Worm (Caenorhabditis elegans) whole organism, L1 larva: ENCODE measurements around the gene F35A5.2.

Experiments used
- ama-1 ChIP-seq: fragments of 150-350 bp; optimal IDR thresholded peaks from 2 replicates; lab custom pipeline; 2014
- ceh-90 ChIP-seq: sonication (generic microtip); optimal IDR thresholded peaks from 2 replicates; lab custom pipeline; 2016; ENCODE audit warnings: missing genetic modification characterization, missing compliant biosample characterization
- egl-27 ChIP-seq, 2 experiments: fragments of 150-350 bp in 1 of 2; sonication (generic microtip); optimal IDR thresholded peaks; 3 replicates each; lab custom pipeline; 2017 to 2018; ENCODE audit warnings: missing biosample characterization in 2 of 2, missing genetic modification characterization in 2 of 2, missing genetic modification reagents in 2 of 2
- elt-2 ChIP-seq: sonication (generic microtip); optimal IDR thresholded peaks from 2 replicates; lab custom pipeline; 2016; ENCODE audit warnings: missing genetic modification characterization, mild to moderate bottlenecking, inconsistent platforms, missing compliant biosample characterization, missing genetic modification reagents
- fkh-10 ChIP-seq: sonication (generic microtip); optimal IDR thresholded peaks from 2 replicates; lab custom pipeline; 2017; ENCODE audit warnings: missing biosample characterization, missing genetic modification reagents, missing genetic modification characterization
- lin-13 ChIP-seq: fragments of 150-350 bp; optimal IDR thresholded peaks from 2 replicates; lab custom pipeline; 2014; ENCODE audit warnings: missing biosample characterization, missing genetic modification reagents, missing genetic modification characterization
- lin-39 ChIP-seq: fragments of 150-350 bp; optimal IDR thresholded peaks from 2 replicates; lab custom pipeline; 2014; ENCODE audit warnings: missing biosample characterization, missing genetic modification reagents, missing genetic modification characterization
- nhr-11 ChIP-seq: fragments of 150-350 bp; optimal IDR thresholded peaks from 2 replicates; lab custom pipeline; 2014; ENCODE audit warnings: missing biosample characterization, missing genetic modification characterization
- nhr-76 ChIP-seq: sonication (generic microtip); optimal IDR thresholded peaks from 2 replicates; lab custom pipeline; 2017; ENCODE audit warnings: missing biosample characterization, missing genetic modification characterization
- nhr-84 ChIP-seq: sonication (generic microtip); optimal IDR thresholded peaks from 2 replicates; lab custom pipeline; 2017; ENCODE audit warnings: missing biosample characterization, missing genetic modification characterization
- nhr-90 ChIP-seq: sonication (generic microtip); optimal IDR thresholded peaks from 2 replicates; lab custom pipeline; 2016; ENCODE audit warnings: mild to moderate bottlenecking, missing genetic modification characterization, missing compliant biosample characterization; ENCODE audit not compliant: poor library complexity
- sox-4 ChIP-seq: sonication (generic microtip); optimal IDR thresholded peaks from 2 replicates; lab custom pipeline; 2016; ENCODE audit warnings: missing genetic modification characterization, missing compliant biosample characterization
- tbx-2 ChIP-seq: sonication (generic microtip); optimal IDR thresholded peaks from 2 replicates; lab custom pipeline; 2016; ENCODE audit warnings: missing genetic modification characterization, missing compliant biosample characterization
- ztf-11 ChIP-seq, 2 experiments: sonication (generic microtip); optimal IDR thresholded peaks; 2 replicates each; lab custom pipeline; 2016 to 2017; ENCODE audit warnings: missing genetic modification characterization in 2 of 2, missing biosample characterization in 1 of 2, missing compliant biosample characterization in 1 of 2

DNA sequence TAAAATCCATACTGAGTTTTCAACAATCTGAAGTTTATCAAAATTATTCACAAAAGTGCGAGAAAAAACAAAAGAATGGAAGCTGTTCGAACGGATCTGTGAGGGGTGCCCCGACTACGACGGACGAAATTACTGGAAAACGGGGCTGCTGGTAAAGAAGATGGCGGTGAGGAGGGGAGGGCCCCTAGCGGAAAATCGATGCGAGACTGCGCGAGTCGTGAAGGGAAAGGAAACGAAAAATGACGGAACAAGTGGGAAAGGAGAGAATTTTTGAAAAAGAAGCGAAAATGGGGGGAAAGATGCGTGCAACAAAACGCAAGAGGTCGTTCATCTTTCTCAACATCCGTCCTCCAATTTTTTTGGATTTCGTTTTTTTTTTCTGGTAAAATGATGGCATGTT lies 2.2 kb upstream of the F35A5.2 start:
- TF ChIP-seq ama-1 (lab: Kevin White, UChicago), result no peak
- no peak for TF ChIP-seq ztf-11 (tag; optimal IDR thresholded peaks at IDR 0.05; lab: Kevin White, UChicago)
- TF ChIP-seq ceh-90, result no peak
- peak; percentile 69 for TF ChIP-seq fkh-10 (GFP tag; lab: Kevin White, UChicago)
- TF ChIP-seq tbx-2, result no peak
- no peak for TF ChIP-seq nhr-84 (tag; lab: Kevin White, UChicago)
- TF ChIP-seq nhr-90 (tag; lab: Kevin White, UChicago), result no peak
- TF ChIP-seq nhr-76 (tag; lab: Kevin White, UChicago), result no peak
- TF ChIP-seq elt-2 (tag; lab: Kevin White, UChicago), result no peak
- no peak for TF ChIP-seq egl-27 (tag; optimal IDR thresholded peaks at IDR 0.05; lab: Kevin White, UChicago)
- no peak for TF ChIP-seq lin-39 (tag; lab: Kevin White, UChicago)
- TF ChIP-seq sox-4, result no peak
- TF ChIP-seq lin-13 (GFP tag; lab: Kevin White, UChicago), result no peak
- no peak for TF ChIP-seq nhr-11
